Worm (Caenorhabditis elegans) whole organism, L4 larva: ENCODE data around the gene mes-2.
A peak's percentile ranks its signal among the peaks of the same experiment; 100 is the strongest.

Experiments
- F10B5.3 ChIP-seq: sonication (generic microtip); optimal IDR thresholded peaks from 2 replicates; lab custom pipeline; 2016; ENCODE audit warnings: mild to moderate bottlenecking, missing genetic modification characterization, missing compliant biosample characterization
- F44E2.7 ChIP-seq: fragments of 200-800 bp; sonication (Bioruptor generic); IDR thresholded peaks from 2 replicates; pipeline ENCODE4 v2.1.2; 2022; ENCODE audit warnings: missing genetic modification characterization, missing compliant biosample characterization
- T26A8.4 ChIP-seq: fragments of 200-800 bp; sonication (Bioruptor generic); IDR thresholded peaks from 2 replicates; pipeline ENCODE4 v1.3.6; 2022; ENCODE audit warnings: missing genetic modification characterization, missing compliant biosample characterization
- Y105C5A.15 ChIP-seq: fragments of 200-800 bp; sonication (Bioruptor generic); IDR thresholded peaks from 2 replicates; pipeline ENCODE4 v1.3.6; 2022; ENCODE audit warnings: missing genetic modification characterization, missing compliant biosample characterization
- Y5F2A.4 ChIP-seq: fragments of 200-800 bp; sonication (Bioruptor generic); optimal IDR thresholded peaks from 2 replicates; lab custom pipeline; 2018; ENCODE audit warnings: mild to moderate bottlenecking, missing genetic modification characterization, missing compliant biosample characterization
- ZK337.2 ChIP-seq: fragments of 200-800 bp; sonication (Bioruptor generic); IDR thresholded peaks from 2 replicates; pipeline ENCODE4 v1.3.6; 2022; ENCODE audit warnings: missing genetic modification reagents, missing genetic modification characterization, missing compliant biosample characterization
- ama-1 ChIP-seq: fragments of 150-350 bp; optimal IDR thresholded peaks from 2 replicates; lab custom pipeline; 2014; ENCODE audit warnings: inconsistent platforms, mixed read lengths
- arid-1 ChIP-seq: fragments of 200-800 bp; sonication (Bioruptor generic); conservative IDR thresholded peaks from 2 replicates; pipeline ENCODE4 v1.3.6; 2022; ENCODE audit warnings: missing genetic modification reagents, missing genetic modification characterization, missing compliant biosample characterization
- attf-4 ChIP-seq: sonication (generic microtip); optimal IDR thresholded peaks from 3 replicates; lab custom pipeline; 2017; ENCODE audit warnings: missing biosample characterization, missing genetic modification characterization
- ceh-44 ChIP-seq: fragments of 200-800 bp; sonication (Bioruptor generic); IDR thresholded peaks from 2 replicates; pipeline ENCODE4 v1.3.6; 2022; ENCODE audit warnings: missing genetic modification reagents, missing genetic modification characterization, missing compliant biosample characterization
- ceh-62 ChIP-seq: sonication (generic microtip); optimal IDR thresholded peaks from 2 replicates; lab custom pipeline; 2017; ENCODE audit warnings: missing biosample characterization, missing genetic modification characterization
- cey-2 ChIP-seq: sonication (generic microtip); optimal IDR thresholded peaks from 3 replicates; lab custom pipeline; 2017; ENCODE audit warnings: missing genetic modification characterization, mild to moderate bottlenecking, missing compliant biosample characterization, antibody characterized with exemption, borderline replicate concordance; ENCODE audit not compliant: insufficient read depth
- daf-19 ChIP-seq: fragments of 200-800 bp; sonication (Bioruptor generic); conservative IDR thresholded peaks from 2 replicates; pipeline ENCODE4 v1.3.6; 2022; ENCODE audit warnings: missing genetic modification characterization, missing compliant biosample characterization
- daf-8 ChIP-seq: fragments of 200-800 bp; sonication (Bioruptor generic); IDR thresholded peaks from 2 replicates; pipeline ENCODE4 v1.3.6; 2022; ENCODE audit warnings: missing genetic modification characterization, missing compliant biosample characterization
- dmd-9 ChIP-seq: fragments of 200-800 bp; sonication (Bioruptor generic); IDR thresholded peaks from 2 replicates; pipeline ENCODE4 v1.3.6; 2022; ENCODE audit warnings: missing genetic modification reagents, missing genetic modification characterization, missing compliant biosample characterization
- duxl-1 ChIP-seq: sonication (generic microtip); optimal IDR thresholded peaks from 2 replicates; lab custom pipeline; 2016; ENCODE audit warnings: mild to moderate bottlenecking, missing genetic modification characterization, moderate library complexity, missing compliant biosample characterization; ENCODE audit not compliant: poor library complexity
- fkh-10 ChIP-seq: fragments of 150-350 bp; optimal IDR thresholded peaks from 2 replicates; lab custom pipeline; 2014; ENCODE audit warnings: missing biosample characterization, missing genetic modification reagents, missing genetic modification characterization
- hmg-1.1 ChIP-seq: fragments of 200-800 bp; sonication (Bioruptor generic); IDR thresholded peaks from 2 replicates; pipeline ENCODE4 v1.3.6; 2022; ENCODE audit warnings: missing genetic modification reagents, missing genetic modification characterization, missing compliant biosample characterization
- lim-7 ChIP-seq: fragments of 200-800 bp; sonication (Bioruptor generic); IDR thresholded peaks from 2 replicates; pipeline ENCODE4 v1.3.6; 2022; ENCODE audit warnings: missing genetic modification characterization, missing compliant biosample characterization
- lin-1 ChIP-seq: fragments of 200-800 bp; sonication (Bioruptor generic); IDR thresholded peaks from 2 replicates; pipeline ENCODE4 v1.3.6; 2022; ENCODE audit warnings: missing genetic modification reagents, missing genetic modification characterization, missing compliant biosample characterization
- lin-13 ChIP-seq: fragments of 150-350 bp; optimal IDR thresholded peaks from 2 replicates; lab custom pipeline; 2014; ENCODE audit warnings: missing biosample characterization, missing genetic modification reagents, missing genetic modification characterization
- lin-38 ChIP-seq: fragments of 200-800 bp; sonication (Bioruptor generic); IDR thresholded peaks from 2 replicates; pipeline ENCODE4 v1.3.6; 2022; ENCODE audit warnings: missing genetic modification reagents, missing genetic modification characterization, missing compliant biosample characterization
- lir-3 ChIP-seq: sonication (generic microtip); optimal IDR thresholded peaks from 2 replicates; lab custom pipeline; 2016; ENCODE audit warnings: mild to moderate bottlenecking, missing genetic modification characterization, missing compliant biosample characterization
- lsy-2 ChIP-seq, 2 experiments: fragments of 150-350 bp in 1 of 2; sonication (generic microtip) in 1 of 2; optimal IDR thresholded peaks; 2 replicates each; lab custom pipeline; 2014 to 2017; ENCODE audit warnings: missing biosample characterization in 2 of 2, missing genetic modification characterization in 2 of 2
- madf-5 ChIP-seq, 2 experiments: fragments of 200-800 bp; sonication (Bioruptor generic); IDR thresholded peaks; 2 replicates each; pipeline ENCODE4 v1.3.6; 2022; ENCODE audit warnings: missing compliant biosample characterization in 2 of 2, missing genetic modification characterization in 2 of 2
- mdt-29 ChIP-seq: fragments of 200-800 bp; sonication (Bioruptor generic); IDR thresholded peaks from 2 replicates; pipeline ENCODE4 v1.3.6; 2022; ENCODE audit warnings: missing genetic modification reagents, missing genetic modification characterization, missing compliant biosample characterization
- mep-1 ChIP-seq: fragments of 150-350 bp; sonication (generic microtip); optimal IDR thresholded peaks from 3 replicates; lab custom pipeline; 2014; ENCODE audit warnings: missing biosample characterization, missing genetic modification characterization
- mes-2 ChIP-seq: sonication (generic microtip); optimal IDR thresholded peaks from 2 replicates; lab custom pipeline; 2016; ENCODE audit warnings: missing genotype, mild to moderate bottlenecking, missing genetic modification characterization, missing compliant biosample characterization; ENCODE audit not compliant: poor library complexity, severe bottlenecking
- nhr-102 ChIP-seq: sonication (generic microtip); optimal IDR thresholded peaks from 2 replicates; lab custom pipeline; 2016; ENCODE audit warnings: mild to moderate bottlenecking, missing genetic modification characterization, moderate library complexity, missing compliant biosample characterization
- nhr-237 ChIP-seq: sonication (generic microtip); optimal IDR thresholded peaks from 2 replicates; lab custom pipeline; 2017; ENCODE audit warnings: missing biosample characterization, missing genetic modification characterization
- nhr-25 ChIP-seq: sonication (generic microtip); optimal IDR thresholded peaks from 2 replicates; lab custom pipeline; 2017; ENCODE audit warnings: missing genetic modification characterization, mild to moderate bottlenecking, missing compliant biosample characterization, antibody characterized with exemption, moderate library complexity, borderline replicate concordance; ENCODE audit not compliant: insufficient read depth
- nhr-42 ChIP-seq: fragments of 200-800 bp; sonication (Bioruptor generic); IDR thresholded peaks from 2 replicates; pipeline ENCODE4 v1.3.6; 2022; ENCODE audit warnings: missing genetic modification characterization, missing compliant biosample characterization
- nhr-77 ChIP-seq: fragments of 150-350 bp; optimal IDR thresholded peaks from 2 replicates; lab custom pipeline; 2014; ENCODE audit warnings: missing biosample characterization, missing genetic modification characterization
- php-3 ChIP-seq: fragments of 200-800 bp; sonication (Bioruptor generic); IDR thresholded peaks from 2 replicates; pipeline ENCODE4 v1.3.6; 2022; ENCODE audit warnings: missing genetic modification reagents, missing genetic modification characterization, missing compliant biosample characterization
- pqm-1 ChIP-seq: sonication (generic microtip); optimal IDR thresholded peaks from 2 replicates; lab custom pipeline; 2017; ENCODE audit warnings: missing biosample characterization, missing genetic modification characterization
- saeg-2 ChIP-seq: fragments of 200-800 bp; sonication (Bioruptor generic); IDR thresholded peaks from 2 replicates; pipeline ENCODE4 v1.3.6; 2022; ENCODE audit warnings: missing genetic modification reagents, missing genetic modification characterization, missing compliant biosample characterization
- snpc-4 ChIP-seq: fragments of 150-350 bp; optimal IDR thresholded peaks from 2 replicates; lab custom pipeline; 2014; ENCODE audit warnings: missing biosample characterization, missing genetic modification characterization
- spr-1 ChIP-seq: sonication (generic microtip); optimal IDR thresholded peaks from 2 replicates; lab custom pipeline; 2016; ENCODE audit warnings: mild to moderate bottlenecking, missing genetic modification characterization, missing compliant biosample characterization
- tra-1 ChIP-seq: fragments of 200-800 bp; sonication (Bioruptor generic); IDR thresholded peaks from 2 replicates; pipeline ENCODE4 v1.3.6; 2022; ENCODE audit warnings: missing genetic modification reagents, missing genetic modification characterization, missing compliant biosample characterization
- unc-62 ChIP-seq, 3 experiments: fragments of 150-350 bp in 1 of 3; sonication (generic microtip); optimal IDR thresholded peaks in 2 of 3; peaks in 1 of 3; 1 replicate in 1 of 3; 2 replicates in 2 of 3; lab custom pipeline; 2014 to 2017; ENCODE audit warnings: missing biosample characterization in 3 of 3, missing genetic modification characterization in 3 of 3, missing genetic modification reagents in 3 of 3, missing genotype in 1 of 3
- zfp-2 ChIP-seq: sonication (generic microtip); optimal IDR thresholded peaks from 2 replicates; lab custom pipeline; 2016; ENCODE audit warnings: mild to moderate bottlenecking, missing genetic modification characterization, missing compliant biosample characterization
- zfp-3 ChIP-seq: fragments of 200-800 bp; sonication (Bioruptor generic); conservative IDR thresholded peaks from 2 replicates; pipeline ENCODE4 v1.3.6; 2022; ENCODE audit warnings: missing genetic modification reagents, missing genetic modification characterization, missing compliant biosample characterization
- zip-2 ChIP-seq: fragments of 150-350 bp; optimal IDR thresholded peaks from 2 replicates; lab custom pipeline; 2014; ENCODE audit warnings: missing biosample characterization, missing genetic modification characterization
- ztf-7 ChIP-seq: fragments of 150-350 bp; optimal IDR thresholded peaks from 2 replicates; lab custom pipeline; 2014; ENCODE audit warnings: missing biosample characterization, missing genetic modification characterization

The mes-2 gene

DNA sequence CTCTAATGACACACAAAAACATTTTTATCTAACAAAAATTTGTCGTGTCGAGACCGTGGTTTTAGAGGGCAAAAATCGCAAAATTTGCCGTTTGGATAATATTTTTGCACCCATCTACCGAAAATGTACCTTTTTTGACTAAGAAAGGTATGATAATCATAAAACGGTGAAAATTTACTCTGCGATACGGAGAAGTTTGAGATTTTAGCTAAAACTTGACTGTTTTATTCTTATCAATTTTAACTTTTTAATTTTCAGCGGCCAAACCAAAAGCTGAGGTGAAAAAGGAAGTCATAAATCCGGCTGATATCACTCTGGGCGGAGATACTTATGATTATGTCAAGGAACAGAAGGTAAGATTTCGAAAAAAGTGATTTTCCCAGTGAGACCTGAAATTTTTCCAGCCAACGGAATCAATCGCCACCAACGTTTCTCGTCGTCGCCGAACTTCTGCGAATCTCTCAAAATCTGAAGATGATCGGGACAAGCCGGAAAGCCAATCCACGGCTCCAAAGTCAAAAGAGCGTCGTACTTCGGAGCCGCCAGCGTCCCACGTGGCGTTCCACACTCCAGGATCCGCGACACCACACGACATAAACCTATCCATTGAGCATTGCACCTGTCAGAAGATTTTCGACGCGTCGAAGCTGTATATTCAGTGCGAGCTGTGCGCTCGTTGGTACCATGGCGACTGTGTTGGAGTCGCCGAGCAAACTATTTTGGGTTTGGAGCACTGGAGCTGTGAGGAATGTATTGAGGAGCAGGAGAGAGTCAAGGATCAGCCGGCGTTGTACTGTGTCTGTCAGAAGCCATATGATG lies 22.6 kb downstream of the mes-2 start (continued):
- no peak for TF ChIP-seq ZK337.2 (GFP tag; lab: Robert Waterston, UW)
- no peak for TF ChIP-seq saeg-2 (GFP tag; lab: Robert Waterston, UW)
- 0 out of 2 replicates have a peak, but pooled peaks have one; percentile 11 for TF ChIP-seq daf-19 (GFP tag; lab: Robert Waterston, UW)
- TF ChIP-seq lin-38 (GFP tag; lab: Robert Waterston, UW) = no peak; the same call in 1 of the 2 replicates
- no peak for TF ChIP-seq hmg-1.1 (GFP tag; lab: Robert Waterston, UW)
- peak; percentile 66 for TF ChIP-seq T26A8.4
- TF ChIP-seq mes-2 (tag; lab: Kevin White, UChicago) = no peak
- no peak for TF ChIP-seq arid-1
- TF ChIP-seq mep-1 (tag; lab: Kevin White, UChicago) = no peak
- TF ChIP-seq ztf-7 = no peak
- no peak for TF ChIP-seq madf-5 (GFP tag; IDR thresholded peaks at IDR 0.05; lab: Robert Waterston, UW)

DNA sequence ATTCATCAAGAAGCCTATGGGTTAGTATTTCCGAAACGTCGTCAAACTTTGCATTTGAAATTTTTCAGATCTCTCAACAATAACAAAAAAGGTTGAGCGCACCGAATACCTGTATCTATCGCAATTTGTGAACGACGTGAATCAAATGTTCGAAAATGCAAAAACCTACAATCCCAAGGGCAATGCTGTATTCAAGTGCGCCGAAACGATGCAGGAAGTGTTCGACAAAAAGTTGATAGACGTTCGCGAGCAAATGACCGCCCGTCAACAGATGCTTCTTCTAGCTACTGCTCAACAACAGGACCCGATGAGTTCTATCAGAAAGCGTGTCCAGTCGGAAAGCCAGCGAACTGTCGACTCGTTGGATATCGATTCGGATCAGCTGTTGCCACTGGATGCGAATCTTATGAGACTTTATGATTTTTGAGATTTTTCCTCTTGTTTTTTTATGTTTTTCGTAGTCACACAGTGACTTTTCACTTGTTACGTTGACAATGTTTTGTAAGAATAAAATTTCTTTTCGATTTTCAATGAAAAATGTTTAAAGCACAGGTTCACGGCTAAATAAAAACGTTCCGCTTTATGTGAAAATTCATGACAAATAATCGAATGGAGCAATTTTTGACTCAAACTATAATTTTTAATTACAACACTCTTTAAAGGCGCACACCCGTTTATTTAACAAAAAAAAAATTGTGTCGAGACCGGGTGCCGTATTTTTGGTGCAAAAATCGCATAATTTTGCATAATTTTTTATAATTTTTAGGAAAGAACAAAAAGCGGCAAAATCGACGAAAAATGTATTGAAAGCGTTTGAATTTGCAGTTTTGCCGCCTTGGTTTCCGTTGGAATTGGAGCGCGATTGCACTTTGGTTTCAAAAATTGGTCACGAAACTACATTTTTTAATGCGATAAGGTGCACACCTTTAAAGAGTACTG lies 23.8 kb downstream of the mes-2 start:
- TF ChIP-seq hmg-1.1 (GFP tag; lab: Robert Waterston, UW) (peak; percentile 7; the same call in 1 of the 2 replicates), fkh-10 (GFP tag; lab: Kevin White, UChicago) (no peak), dmd-9 (GFP tag; lab: Robert Waterston, UW) (no peak), F44E2.7 (GFP tag; lab: Robert Waterston, UW) (no peak), ZK337.2 (GFP tag; lab: Robert Waterston, UW) (no peak), daf-8 (GFP tag; lab: Robert Waterston, UW) (no peak), nhr-42 (peak; percentile 88), lir-3 (tag; lab: Kevin White, UChicago) (peak; percentile 50), pqm-1 (tag; lab: Kevin White, UChicago) (no peak), nhr-77 (tag; lab: Kevin White, UChicago) (peak; percentile 68), ama-1 (lab: Kevin White, UChicago) (no peak), unc-62 (GFP tag; optimal IDR thresholded peaks at IDR 0.05 in 1 of 2; lab: Kevin White, UChicago) (no peak), unc-62 (tag; optimal IDR thresholded peaks at IDR 0.05; lab: Kevin White, UChicago) (no peak), F10B5.3 (tag; lab: Kevin White, UChicago) (peak; percentile 47), nhr-102 (peak; percentile 70), lin-1 (GFP tag; lab: Robert Waterston, UW) (peak; percentile 54; the same call in 1 of the 2 replicates), attf-4 (tag; lab: Kevin White, UChicago) (no peak), nhr-25 (peak; percentile 66), zfp-2 (no peak), mes-2 (tag; lab: Kevin White, UChicago) (no peak), zip-2 (tag; lab: Kevin White, UChicago) (peak; percentile 38), tra-1 (GFP tag; lab: Robert Waterston, UW) (no peak), ztf-7 (peak; percentile 56), snpc-4 (no peak), mdt-29 (GFP tag; lab: Robert Waterston, UW) (0 out of 2 replicates have a peak, but pooled peaks have one; percentile 14), ceh-62 (no peak), Y105C5A.15 (GFP tag; lab: Robert Waterston, UW) (no peak), zfp-3 (GFP tag; lab: Robert Waterston, UW) (peak; percentile 86), duxl-1 (tag; lab: Kevin White, UChicago) (peak; percentile 39), ceh-44 (no peak), lim-7 (no peak), nhr-237 (tag; lab: Kevin White, UChicago) (no peak), lsy-2 (tag; optimal IDR thresholded peaks at IDR 0.05; lab: Kevin White, UChicago) (peak in 1 of 2 experiments; percentile 81), spr-1 (tag; lab: Kevin White, UChicago) (peak; percentile 52), php-3 (peak; percentile 84), lin-13 (GFP tag; lab: Kevin White, UChicago) (no peak), Y5F2A.4 (GFP tag; lab: Kevin White, UChicago) (no peak), mep-1 (tag; lab: Kevin White, UChicago) (peak; percentile 51), cey-2 (no peak)
